Worm (Caenorhabditis elegans) whole organism, early embryonic: ENCODE results near the gene C53A5.17.

Experiments used
- B0310.2 ChIP-seq: sonication (generic microtip); optimal IDR thresholded peaks from 2 replicates; lab custom pipeline; 2016; ENCODE audit warnings: mild to moderate bottlenecking, missing genetic modification characterization, missing compliant biosample characterization
- aly-1 ChIP-seq: sonication (generic microtip); optimal IDR thresholded peaks from 2 replicates; lab custom pipeline; 2016; ENCODE audit warnings: missing genetic modification characterization, missing compliant biosample characterization
- ama-1 ChIP-seq: fragments of 150-350 bp; optimal IDR thresholded peaks from 2 replicates; lab custom pipeline; 2014
- ceh-36 ChIP-seq: sonication (generic microtip); optimal IDR thresholded peaks from 2 replicates; lab custom pipeline; 2016; ENCODE audit warnings: missing genetic modification characterization, inconsistent platforms, missing compliant biosample characterization
- ets-7 ChIP-seq: sonication (generic microtip); optimal IDR thresholded peaks from 2 replicates; lab custom pipeline; 2016; ENCODE audit warnings: missing genotype, missing genetic modification characterization, missing compliant biosample characterization
- flt-1 ChIP-seq: fragments of 200-800 bp; sonication (Bioruptor generic); IDR thresholded peaks from 2 replicates; pipeline ENCODE4 v1.3.6; 2022; ENCODE audit warnings: missing genetic modification characterization, missing compliant biosample characterization
- hmbx-1 ChIP-seq: sonication (generic microtip); optimal IDR thresholded peaks from 2 replicates; lab custom pipeline; 2016; ENCODE audit warnings: mild to moderate bottlenecking, missing genetic modification characterization, missing compliant biosample characterization
- hmg-4 ChIP-seq: fragments of 200-800 bp; sonication (Bioruptor generic); optimal IDR thresholded peaks from 2 replicates; lab custom pipeline; 2018; ENCODE audit warnings: mild to moderate bottlenecking, missing genetic modification characterization, missing compliant biosample characterization
- hnd-1 ChIP-seq: sonication (generic microtip); optimal IDR thresholded peaks from 2 replicates; lab custom pipeline; 2016; ENCODE audit warnings: missing genetic modification characterization, missing compliant biosample characterization
- scrt-1 ChIP-seq: fragments of 200-800 bp; sonication (Bioruptor generic); IDR thresholded peaks from 2 replicates; pipeline ENCODE4 v1.3.6; 2022; ENCODE audit warnings: missing genetic modification characterization, missing compliant biosample characterization
- tbx-11 ChIP-seq: fragments of 200-800 bp; sonication (Bioruptor generic); IDR thresholded peaks from 2 replicates; pipeline ENCODE4 v1.3.6; 2022; ENCODE audit warnings: missing genetic modification characterization, missing compliant biosample characterization
- tbx-37 ChIP-seq: fragments of 200-800 bp; sonication (Bioruptor generic); conservative IDR thresholded peaks from 2 replicates; pipeline ENCODE4 v1.3.6; 2022; ENCODE audit warnings: missing genetic modification reagents, missing genetic modification characterization, missing compliant biosample characterization
- tra-4 ChIP-seq: sonication (generic microtip); optimal IDR thresholded peaks from 2 replicates; lab custom pipeline; 2017; ENCODE audit warnings: missing genetic modification characterization, missing compliant biosample characterization

- TF ChIP-seq hnd-1: no peak
- TF ChIP-seq flt-1 (GFP tag; lab: Robert Waterston, UW): no peak
- no peak for TF ChIP-seq tbx-11 (GFP tag; lab: Robert Waterston, UW)
- no peak for TF ChIP-seq ama-1 (lab: Kevin White, UChicago)
- no peak for TF ChIP-seq tbx-37 (GFP tag; lab: Robert Waterston, UW)
- TF ChIP-seq aly-1 (tag; lab: Kevin White, UChicago): no peak
- TF ChIP-seq B0310.2 (tag; lab: Kevin White, UChicago): no peak
- no peak for TF ChIP-seq tra-4 (tag; lab: Kevin White, UChicago)
- TF ChIP-seq scrt-1 (GFP tag; lab: Robert Waterston, UW): no peak
- TF ChIP-seq hmbx-1 (tag; lab: Kevin White, UChicago): no peak
- TF ChIP-seq ceh-36 (tag; lab: Kevin White, UChicago): no peak
- no peak for TF ChIP-seq hmg-4 (GFP tag; lab: Kevin White, UChicago)
- TF ChIP-seq ets-7 (tag; lab: Kevin White, UChicago): no peak
Measured at ce11 chrV:14518010-14518409, 2.9 kb downstream of the C53A5.17 start, which contains the start of gene R02D5.6.
